Fruit fly (Drosophila melanogaster) whole organism, wandering third instar larva: ENCODE measurements around the gene mRpS6.

Experiments used
- Abd-B ChIP-seq: fragments of >200 bp; optimal IDR thresholded peaks from 2 replicates; lab custom pipeline; 2017; ENCODE audit warnings: missing biosample characterization, missing genetic modification characterization
- CG32264 ChIP-seq: fragments of 200-800 bp; sonication (Bioruptor generic); optimal IDR thresholded peaks from 2 replicates; lab custom pipeline; 2016; ENCODE audit warnings: missing biosample characterization, missing genetic modification characterization
- CG9705 ChIP-seq: fragments of 200-800 bp; sonication (Bioruptor generic); optimal IDR thresholded peaks from 2 replicates; lab custom pipeline; 2018; ENCODE audit warnings: missing biosample characterization, mild to moderate bottlenecking, missing genetic modification characterization
- Dfd ChIP-seq: fragments of >200 bp; optimal IDR thresholded peaks from 2 replicates; lab custom pipeline; 2017; ENCODE audit warnings: missing biosample characterization, missing genetic modification characterization
- Hr78 ChIP-seq: fragments of >200 bp; optimal IDR thresholded peaks from 2 replicates; lab custom pipeline; 2017; ENCODE audit warnings: missing biosample characterization, missing genetic modification characterization
- Mio ChIP-seq: sonication (Bioruptor generic); optimal IDR thresholded peaks from 2 replicates; lab custom pipeline; 2016; ENCODE audit warnings: missing biosample characterization, missing genetic modification characterization
- Myc ChIP-seq: fragments of >200 bp; optimal IDR thresholded peaks from 2 replicates; lab custom pipeline; 2017
- Rel ChIP-seq, 2 experiments: fragments of 200-800 bp; sonication (Bioruptor generic) in 1 of 2; optimal IDR thresholded peaks; 2 replicates in 1 of 2; 3 replicates in 1 of 2; lab custom pipeline; 2016 to 2019; ENCODE audit warnings: mild to moderate bottlenecking in 2 of 2, missing biosample characterization in 2 of 2, missing genetic modification characterization in 2 of 2, moderate library complexity in 1 of 2
- brk ChIP-seq: fragments of 200-800 bp; sonication (Bioruptor generic); optimal IDR thresholded peaks from 2 replicates; lab custom pipeline; 2016; ENCODE audit warnings: missing biosample characterization, mild to moderate bottlenecking, missing genetic modification characterization
- h ChIP-seq: fragments of 200-800 bp; sonication (Bioruptor generic); optimal IDR thresholded peaks from 3 replicates; lab custom pipeline; 2016; ENCODE audit warnings: missing biosample characterization, mild to moderate bottlenecking, missing genetic modification characterization
- psq ChIP-seq: fragments of 200-800 bp; sonication (Bioruptor generic); optimal IDR thresholded peaks from 3 replicates; lab custom pipeline; 2017; ENCODE audit warnings: missing biosample characterization, mild to moderate bottlenecking, missing genetic modification characterization, moderate library complexity
- rgr ChIP-seq: fragments of 200-800 bp; sonication (Bioruptor generic); optimal IDR thresholded peaks from 3 replicates; lab custom pipeline; 2016; ENCODE audit warnings: missing biosample characterization, mild to moderate bottlenecking, missing genetic modification characterization
- woc ChIP-seq: sonication (Bioruptor generic); optimal IDR thresholded peaks from 2 replicates; lab custom pipeline; 2016; ENCODE audit warnings: missing biosample characterization, mild to moderate bottlenecking, missing genetic modification characterization

dm6 chr3L:4356986-4357385, 7.4 kb upstream of the mRpS6 start:
- TF ChIP-seq Dfd (GFP tag; lab: Kevin White, UChicago) (no peak), CG32264 (GFP tag; lab: Kevin White, UChicago) (no peak), CG9705 (no peak), psq (GFP tag; lab: Kevin White, UChicago) (no peak), h (GFP tag; lab: Kevin White, UChicago) (no peak), rgr (GFP tag; lab: Kevin White, UChicago) (no peak), Mio (GFP tag; lab: Kevin White, UChicago) (no peak), Rel (GFP tag; optimal IDR thresholded peaks at IDR 0.05; lab: Kevin White, UChicago) (no peak), Rel (tag; optimal IDR thresholded peaks at IDR 0.05; lab: Kevin White, UChicago) (no peak), Abd-B (GFP tag; lab: Kevin White, UChicago) (no peak), woc (GFP tag; lab: Kevin White, UChicago) (no peak), brk (no peak), Hr78 (GFP tag; lab: Kevin White, UChicago) (no peak), Myc (lab: Kevin White, UChicago) (no peak)
